Worm (Caenorhabditis elegans) whole organism, L1 larva: Measurements from ENCODE around the gene B0302.2.

ENCODE experiments used
- Y116A8C.19 ChIP-seq: sonication (generic microtip); optimal IDR thresholded peaks from 2 replicates; lab custom pipeline; 2016; ENCODE audit warnings: missing compliant biosample characterization, missing genetic modification characterization, borderline replicate concordance
- blmp-1 ChIP-seq: fragments of 150-350 bp; optimal IDR thresholded peaks from 2 replicates; lab custom pipeline; 2014; ENCODE audit warnings: missing biosample characterization, missing genetic modification characterization
- ceh-8 ChIP-seq: fragments of 200-800 bp; sonication (Bioruptor generic); optimal IDR thresholded peaks from 2 replicates; lab custom pipeline; 2018; ENCODE audit warnings: mild to moderate bottlenecking, missing genetic modification characterization, moderate library complexity, missing compliant biosample characterization
- elt-3 ChIP-seq, 6 experiments: fragments of 150-350 bp in 1 of 6; sonication (generic microtip); optimal IDR thresholded peaks; 2 replicates each; lab custom pipeline; 2017 to 2018; ENCODE audit warnings: missing biosample characterization in 6 of 6, missing genetic modification characterization in 6 of 6, inconsistent platforms in 1 of 6
- fkh-8 ChIP-seq: sonication (generic microtip); optimal IDR thresholded peaks from 2 replicates; lab custom pipeline; 2016; ENCODE audit warnings: mild to moderate bottlenecking, missing genetic modification characterization, missing compliant biosample characterization
- fos-1 ChIP-seq: fragments of 150-350 bp; optimal IDR thresholded peaks from 2 replicates; lab custom pipeline; 2014; ENCODE audit warnings: missing biosample characterization, missing genetic modification characterization
- hpl-2 ChIP-seq: fragments of 150-350 bp; optimal IDR thresholded peaks from 2 replicates; lab custom pipeline; 2014; ENCODE audit warnings: missing biosample characterization, missing genetic modification reagents, missing genetic modification characterization
- isw-1 ChIP-seq: fragments of 200-800 bp; sonication (Bioruptor generic); IDR thresholded peaks from 2 replicates; pipeline ENCODE4 v1.3.6; 2022; ENCODE audit warnings: missing genetic modification characterization, missing compliant biosample characterization
- jun-1 ChIP-seq: fragments of 150-350 bp; optimal IDR thresholded peaks from 2 replicates; lab custom pipeline; 2014; ENCODE audit warnings: missing biosample characterization, missing genetic modification reagents, missing genetic modification characterization
- lin-14 ChIP-seq: fragments of 200-800 bp; sonication (Bioruptor generic); optimal IDR thresholded peaks from 2 replicates; lab custom pipeline; 2018; ENCODE audit warnings: mild to moderate bottlenecking, missing genetic modification characterization, moderate library complexity, missing compliant biosample characterization
- lin-15B ChIP-seq: fragments of 150-350 bp; sonication (generic microtip); optimal IDR thresholded peaks from 3 replicates; lab custom pipeline; 2014; ENCODE audit warnings: missing biosample characterization, missing genetic modification characterization
- nhr-77 ChIP-seq: fragments of 150-350 bp; optimal IDR thresholded peaks from 2 replicates; lab custom pipeline; 2014; ENCODE audit warnings: missing biosample characterization, missing genetic modification characterization
- nhr-85 ChIP-seq: sonication (generic microtip); peaks from one replicate; lab custom pipeline; 2016; ENCODE audit warnings: missing genetic modification characterization, inconsistent platforms, missing compliant biosample characterization
- snu-23 ChIP-seq: sonication (generic microtip); optimal IDR thresholded peaks from 2 replicates; lab custom pipeline; 2016; ENCODE audit warnings: missing genetic modification characterization, missing compliant biosample characterization
- vab-15 ChIP-seq: sonication (generic microtip); optimal IDR thresholded peaks from 2 replicates; lab custom pipeline; 2017; ENCODE audit warnings: missing genotype, mild to moderate bottlenecking, missing genetic modification characterization, missing compliant biosample characterization
- ztf-11 ChIP-seq, 2 experiments: sonication (generic microtip); optimal IDR thresholded peaks; 2 replicates each; lab custom pipeline; 2016 to 2017; ENCODE audit warnings: missing genetic modification characterization in 2 of 2, missing biosample characterization in 1 of 2, missing compliant biosample characterization in 1 of 2
- ztf-4 ChIP-seq: fragments of 150-350 bp; optimal IDR thresholded peaks from 2 replicates; lab custom pipeline; 2014; ENCODE audit warnings: missing biosample characterization, missing genetic modification characterization

Gene B0302.2

DNA sequence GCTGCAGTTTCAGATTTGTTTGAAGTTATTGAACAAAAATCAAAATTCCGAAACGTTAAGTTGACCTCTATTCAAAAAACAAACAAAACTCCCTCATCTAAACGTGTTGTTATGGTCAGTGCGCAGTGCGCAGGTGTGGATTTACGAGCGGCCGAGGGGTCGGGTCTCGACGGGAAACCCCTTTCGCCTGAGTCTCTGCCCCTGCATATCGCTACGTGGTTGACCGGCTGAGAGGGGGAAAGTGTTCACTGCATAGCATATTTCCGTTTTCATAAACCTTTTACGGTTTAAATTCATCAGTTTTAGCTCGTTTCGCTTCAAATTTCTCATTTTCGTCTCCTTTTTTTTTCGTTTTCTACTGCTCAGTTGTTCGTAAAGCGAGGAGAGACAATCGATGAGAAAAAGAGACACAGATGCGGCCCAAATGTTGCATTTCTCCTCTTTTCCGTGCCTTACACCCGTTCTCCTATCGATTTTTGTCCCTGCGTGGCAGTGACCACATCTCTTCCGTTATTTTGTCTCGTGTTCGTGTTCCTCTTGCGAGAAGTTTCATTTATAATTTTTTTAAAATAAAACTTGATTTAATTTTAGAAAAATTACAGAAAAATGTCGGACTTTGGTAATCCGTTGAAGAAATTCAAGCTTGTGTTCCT lies 43.7 kb downstream of the B0302.2 start, which contains the start of gene rab-6.2:
rab-6.2 (plus strand) TSS at position 603 of the 653 bp plus-strand sequence.
- TF ChIP-seq snu-23 (GFP tag; lab: Kevin White, UChicago) (peak; percentile 6), lin-14 (GFP tag; lab: Kevin White, UChicago) (peak; percentile 61), blmp-1 (tag; lab: Kevin White, UChicago) (peak; percentile 64), lin-15B (tag; lab: Kevin White, UChicago) (no peak), nhr-85 (tag; lab: Kevin White, UChicago) (peak; percentile 38)

DNA sequence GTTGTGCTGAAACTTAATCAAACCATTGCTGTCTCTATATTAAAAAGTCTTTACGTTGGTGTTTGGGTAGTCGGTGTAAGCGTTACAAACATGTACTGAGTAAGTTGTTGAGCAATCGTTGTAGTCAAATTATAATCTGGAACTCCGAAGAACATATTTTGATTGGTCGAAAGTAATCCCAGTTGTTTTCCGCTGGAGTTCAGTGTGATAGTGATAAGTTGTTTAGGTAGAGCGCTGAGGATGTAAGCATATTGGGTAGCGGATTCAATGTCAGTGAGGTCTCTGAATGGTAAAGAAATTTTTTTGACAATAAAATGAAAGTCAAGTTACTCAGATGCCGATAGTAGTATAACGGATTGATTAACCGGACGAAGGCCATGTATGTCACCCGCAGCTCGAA lies 49.0 kb downstream of the B0302.2 start:
- TF ChIP-seq vab-15 (tag; lab: Kevin White, UChicago) (no peak), hpl-2 (GFP tag; lab: Kevin White, UChicago) (no peak), ztf-11 (tag; optimal IDR thresholded peaks at IDR 0.05; lab: Kevin White, UChicago) (no peak), nhr-77 (tag; lab: Kevin White, UChicago) (no peak), lin-15B (tag; lab: Kevin White, UChicago) (no peak), fkh-8 (no peak), ceh-8 (no peak), Y116A8C.19 (no peak), elt-3 (tag; optimal IDR thresholded peaks at IDR 0.05; lab: Kevin White, UChicago) (no peak), fos-1 (no peak), jun-1 (no peak), ztf-4 (tag; lab: Kevin White, UChicago) (no peak), isw-1 (no peak)
